Worm (Caenorhabditis elegans) whole organism, L3 larva: ENCODE data around the gene scd-2.

Experiments
- R02D3.7 ChIP-seq: fragments of 150-350 bp; optimal IDR thresholded peaks from 2 replicates; lab custom pipeline; 2014; ENCODE audit warnings: missing biosample characterization, missing genetic modification characterization
- ZK546.5 ChIP-seq: sonication (generic microtip); optimal IDR thresholded peaks from 2 replicates; lab custom pipeline; 2017; ENCODE audit warnings: missing biosample characterization, missing genetic modification characterization
- aly-2 ChIP-seq: fragments of 150-350 bp; optimal IDR thresholded peaks from 2 replicates; lab custom pipeline; 2014; ENCODE audit warnings: missing biosample characterization, missing genetic modification characterization
- ceh-16 ChIP-seq: sonication (generic microtip); optimal IDR thresholded peaks from 2 replicates; lab custom pipeline; 2017; ENCODE audit warnings: missing biosample characterization, missing genetic modification characterization
- ceh-28 ChIP-seq: fragments of 150-350 bp; optimal IDR thresholded peaks from 2 replicates; lab custom pipeline; 2014; ENCODE audit warnings: missing biosample characterization, missing genetic modification reagents, missing genetic modification characterization
- ceh-9 ChIP-seq: sonication (generic microtip); optimal IDR thresholded peaks from 2 replicates; lab custom pipeline; 2018; ENCODE audit warnings: missing biosample characterization, missing genetic modification characterization
- daf-12 ChIP-seq: fragments of 150-350 bp; optimal IDR thresholded peaks from 2 replicates; lab custom pipeline; 2014; ENCODE audit warnings: missing biosample characterization, missing genetic modification reagents, missing genetic modification characterization
- egl-27 ChIP-seq: sonication (generic microtip); optimal IDR thresholded peaks from 4 replicates; lab custom pipeline; 2017; ENCODE audit warnings: missing biosample characterization, missing genetic modification reagents, missing genetic modification characterization
- egl-5 ChIP-seq: fragments of 150-350 bp; optimal IDR thresholded peaks from 2 replicates; lab custom pipeline; 2017; ENCODE audit warnings: missing biosample characterization, missing genetic modification reagents, missing genetic modification characterization, inconsistent platforms
- elt-2 ChIP-seq: sonication (generic microtip); optimal IDR thresholded peaks from 2 replicates; lab custom pipeline; 2016; ENCODE audit warnings: missing genetic modification reagents, mild to moderate bottlenecking, missing genetic modification characterization, missing compliant biosample characterization
- elt-3 ChIP-seq, 3 experiments: fragments of 150-350 bp in 1 of 3; sonication (generic microtip) in 2 of 3; optimal IDR thresholded peaks; 2 replicates in 2 of 3; 4 replicates in 1 of 3; lab custom pipeline; 2014 to 2017; ENCODE audit warnings: missing biosample characterization in 3 of 3, missing genetic modification characterization in 3 of 3
- fkh-10 ChIP-seq: sonication (generic microtip); optimal IDR thresholded peaks from 2 replicates; lab custom pipeline; 2017; ENCODE audit warnings: missing biosample characterization, missing genetic modification reagents, missing genetic modification characterization
- hmg-11 ChIP-seq: sonication (generic microtip); optimal IDR thresholded peaks from 2 replicates; lab custom pipeline; 2016; ENCODE audit warnings: missing genetic modification characterization, missing compliant biosample characterization
- jun-1 ChIP-seq: fragments of 150-350 bp; optimal IDR thresholded peaks from 2 replicates; lab custom pipeline; 2014; ENCODE audit warnings: missing biosample characterization, missing genetic modification reagents, missing genetic modification characterization
- lin-15B ChIP-seq: fragments of 150-350 bp; optimal IDR thresholded peaks from 2 replicates; lab custom pipeline; 2014; ENCODE audit warnings: missing biosample characterization, missing genetic modification characterization
- lsy-12 ChIP-seq: sonication (generic microtip); optimal IDR thresholded peaks from 2 replicates; lab custom pipeline; 2016; ENCODE audit warnings: mild to moderate bottlenecking, missing genetic modification characterization, missing compliant biosample characterization
- mdl-1 ChIP-seq: fragments of 150-350 bp; optimal IDR thresholded peaks from 2 replicates; lab custom pipeline; 2014; ENCODE audit warnings: missing biosample characterization, missing genetic modification characterization
- mml-1 ChIP-seq: fragments of 150-350 bp; sonication (generic microtip); optimal IDR thresholded peaks from 3 replicates; lab custom pipeline; 2014; ENCODE audit warnings: missing biosample characterization, missing genetic modification characterization
- nfya-1 ChIP-seq: sonication (generic microtip); optimal IDR thresholded peaks from 2 replicates; lab custom pipeline; 2017; ENCODE audit warnings: missing genetic modification characterization, mild to moderate bottlenecking, missing compliant biosample characterization, antibody characterized with exemption, moderate library complexity; ENCODE audit not compliant: insufficient read depth
- nhr-11 ChIP-seq: fragments of 150-350 bp; optimal IDR thresholded peaks from 2 replicates; lab custom pipeline; 2014; ENCODE audit warnings: missing biosample characterization, missing genetic modification characterization
- nhr-12 ChIP-seq: fragments of 150-350 bp; optimal IDR thresholded peaks from 2 replicates; lab custom pipeline; 2014; ENCODE audit warnings: missing biosample characterization, missing genetic modification characterization
- nhr-23 ChIP-seq: fragments of 150-350 bp; optimal IDR thresholded peaks from 2 replicates; lab custom pipeline; 2014; ENCODE audit warnings: missing biosample characterization, missing genetic modification reagents, missing genetic modification characterization
- nhr-237 ChIP-seq: fragments of 150-350 bp; optimal IDR thresholded peaks from 2 replicates; lab custom pipeline; 2014; ENCODE audit warnings: missing biosample characterization, missing genetic modification characterization
- nhr-25 ChIP-seq: sonication (generic microtip); optimal IDR thresholded peaks from 2 replicates; lab custom pipeline; 2017; ENCODE audit warnings: missing biosample characterization, missing genetic modification characterization
- nhr-28 ChIP-seq: fragments of 150-350 bp; optimal IDR thresholded peaks from 2 replicates; lab custom pipeline; 2014; ENCODE audit warnings: missing biosample characterization, missing genetic modification characterization
- nhr-43 ChIP-seq: sonication (generic microtip); optimal IDR thresholded peaks from 2 replicates; lab custom pipeline; 2016; ENCODE audit warnings: mild to moderate bottlenecking, missing genetic modification characterization, missing compliant biosample characterization; ENCODE audit not compliant: poor library complexity, severe bottlenecking
- nhr-67 ChIP-seq: fragments of 150-350 bp; optimal IDR thresholded peaks from 2 replicates; lab custom pipeline; 2014; ENCODE audit warnings: missing biosample characterization, missing genetic modification characterization
- nhr-77 ChIP-seq: fragments of 150-350 bp; optimal IDR thresholded peaks from 2 replicates; lab custom pipeline; 2014; ENCODE audit warnings: missing biosample characterization, missing genetic modification characterization
- pha-4 ChIP-seq: fragments of 150-350 bp; optimal IDR thresholded peaks from 2 replicates; lab custom pipeline; 2014; ENCODE audit warnings: missing biosample characterization, missing genetic modification reagents, missing genetic modification characterization
- pqm-1 ChIP-seq: fragments of 150-350 bp; optimal IDR thresholded peaks from 2 replicates; lab custom pipeline; 2017; ENCODE audit warnings: missing biosample characterization, missing genetic modification characterization, inconsistent platforms
- sea-2 ChIP-seq: fragments of 150-350 bp; sonication (generic microtip); optimal IDR thresholded peaks from 4 replicates; lab custom pipeline; 2014; ENCODE audit warnings: missing biosample characterization, missing genetic modification reagents, missing genetic modification characterization
- snpc-4 ChIP-seq: fragments of 150-350 bp; optimal IDR thresholded peaks from 2 replicates; lab custom pipeline; 2014; ENCODE audit warnings: missing biosample characterization, missing genetic modification characterization
- tbx-2 ChIP-seq: sonication (generic microtip); optimal IDR thresholded peaks from 2 replicates; lab custom pipeline; 2016; ENCODE audit warnings: mild to moderate bottlenecking, missing genetic modification characterization, missing compliant biosample characterization
- unc-62 ChIP-seq: fragments of 150-350 bp; sonication (generic microtip); optimal IDR thresholded peaks from 4 replicates; lab custom pipeline; 2014; ENCODE audit warnings: missing biosample characterization, missing genetic modification reagents, missing genetic modification characterization
- zag-1 ChIP-seq: fragments of 150-350 bp; optimal IDR thresholded peaks from 2 replicates; lab custom pipeline; 2014; ENCODE audit warnings: missing biosample characterization, missing genetic modification characterization
- ztf-4 ChIP-seq: fragments of 150-350 bp; optimal IDR thresholded peaks from 2 replicates; lab custom pipeline; 2014; ENCODE audit warnings: missing biosample characterization, missing genetic modification characterization

Gene scd-2

DNA sequence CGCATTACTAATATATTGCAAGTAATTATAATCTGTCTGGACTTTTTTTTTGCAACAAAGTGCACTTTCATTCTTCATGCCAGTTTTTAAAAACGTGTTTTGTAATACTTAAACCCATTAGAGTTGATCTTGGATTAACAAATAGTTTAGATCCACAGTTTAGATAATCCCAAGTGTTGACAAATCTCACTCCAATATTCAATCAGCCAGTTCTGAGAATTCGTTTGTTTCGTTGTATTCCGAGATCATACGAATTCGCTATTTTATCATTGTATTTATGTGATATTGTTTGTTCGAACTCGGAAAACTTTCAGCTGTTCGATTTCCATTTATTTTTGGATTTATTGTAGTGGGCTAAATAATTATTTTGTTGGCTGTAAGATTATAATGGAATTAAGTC is 12.8 kb downstream of the scd-2 start:
- TF ChIP-seq mml-1 (tag; lab: Kevin White, UChicago) (no peak), unc-62 (GFP tag; lab: Kevin White, UChicago) (no peak), sea-2 (no peak), ceh-9 (no peak), fkh-10 (GFP tag; lab: Kevin White, UChicago) (no peak)

ce11 chrV:6649317-6649716 is 16.3 kb downstream of the scd-2 start, which contains the start of gene T10H9.1:
Gene T10H9.1 (plus strand): TSS chrV:6649617.
- no peak for TF ChIP-seq zag-1 (tag; lab: Kevin White, UChicago)
- TF ChIP-seq nhr-25 = no peak
- no peak for TF ChIP-seq egl-5 (tag; lab: Kevin White, UChicago)
- TF ChIP-seq nhr-11 (tag; lab: Kevin White, UChicago) = no peak
- TF ChIP-seq elt-3 (tag; optimal IDR thresholded peaks at IDR 0.05; lab: Kevin White, UChicago) = no peak
- no peak for TF ChIP-seq pqm-1 (tag; lab: Kevin White, UChicago)
- no peak for TF ChIP-seq mdl-1 (tag; lab: Kevin White, UChicago)
- no peak for TF ChIP-seq aly-2 (tag; lab: Kevin White, UChicago)
- no peak for TF ChIP-seq ceh-16 (tag; lab: Kevin White, UChicago)
- TF ChIP-seq daf-12 (tag; lab: Kevin White, UChicago) = no peak
- TF ChIP-seq nhr-28 (tag; lab: Kevin White, UChicago) = no peak
- TF ChIP-seq R02D3.7 (tag; lab: Kevin White, UChicago) = no peak
- no peak for TF ChIP-seq ceh-28 (tag; lab: Kevin White, UChicago)
- TF ChIP-seq nhr-67 (tag; lab: Kevin White, UChicago) = no peak
- TF ChIP-seq hmg-11 (tag; lab: Kevin White, UChicago) = no peak

ce11 chrV:6650508-6650907 is 17.5 kb downstream of the scd-2 start:
- TF ChIP-seq daf-12 (tag; lab: Kevin White, UChicago) (no peak), lsy-12 (tag; lab: Kevin White, UChicago) (no peak), nhr-67 (tag; lab: Kevin White, UChicago) (no peak), aly-2 (tag; lab: Kevin White, UChicago) (no peak), unc-62 (GFP tag; lab: Kevin White, UChicago) (no peak), pha-4 (no peak), nhr-237 (tag; lab: Kevin White, UChicago) (no peak), nhr-43 (tag; lab: Kevin White, UChicago) (no peak), nhr-12 (tag; lab: Kevin White, UChicago) (no peak), egl-27 (tag; lab: Kevin White, UChicago) (no peak), ztf-4 (no peak), mdl-1 (tag; lab: Kevin White, UChicago) (no peak), egl-5 (tag; lab: Kevin White, UChicago) (no peak), elt-2 (tag; lab: Kevin White, UChicago) (no peak), nfya-1 (tag; lab: Kevin White, UChicago) (no peak), mml-1 (tag; lab: Kevin White, UChicago) (no peak), elt-3 (tag; optimal IDR thresholded peaks at IDR 0.05; lab: Kevin White, UChicago) (no peak), nhr-77 (no peak), nhr-28 (tag; lab: Kevin White, UChicago) (no peak)

ce11 chrV:6652051-6652450 is 19.0 kb downstream of the scd-2 start, which contains the start of gene T10H9.8:
Gene T10H9.8 (plus strand): TSS chrV:6652351.
- TF ChIP-seq egl-27 (tag; lab: Kevin White, UChicago) = no peak
- TF ChIP-seq egl-5 (tag; lab: Kevin White, UChicago) = no peak
- TF ChIP-seq R02D3.7 (tag; lab: Kevin White, UChicago) = no peak
- no peak for TF ChIP-seq nhr-67 (tag; lab: Kevin White, UChicago)
- no peak for TF ChIP-seq ceh-28 (tag; lab: Kevin White, UChicago)
- no peak for TF ChIP-seq snpc-4 (tag; lab: Kevin White, UChicago)
- no peak for TF ChIP-seq daf-12 (tag; lab: Kevin White, UChicago)
- no peak for TF ChIP-seq ZK546.5 (tag; lab: Kevin White, UChicago)
- no peak for TF ChIP-seq nhr-23
- no peak for TF ChIP-seq elt-3 (tag; optimal IDR thresholded peaks at IDR 0.05; lab: Kevin White, UChicago)
- TF ChIP-seq lin-15B = no peak
- TF ChIP-seq unc-62 (GFP tag; lab: Kevin White, UChicago) = no peak
- TF ChIP-seq tbx-2 = no peak
- no peak for TF ChIP-seq sea-2
- TF ChIP-seq nhr-12 (tag; lab: Kevin White, UChicago) = no peak
- no peak for TF ChIP-seq nhr-28 (tag; lab: Kevin White, UChicago)
- TF ChIP-seq jun-1 = no peak
- TF ChIP-seq mdl-1 (tag; lab: Kevin White, UChicago) = no peak
- no peak for TF ChIP-seq fkh-10 (GFP tag; lab: Kevin White, UChicago)
- TF ChIP-seq, all 47 proteins: peak for 0
